Worm (Caenorhabditis elegans) whole organism, early embryonic: Measurements from ENCODE around the gene fipr-27.
A peak's percentile ranks its signal among the peaks of the same experiment; 100 is the strongest.
"Not testable (repeated sequence)": the region's sequence is repeated elsewhere in the genome, so short reads cannot be mapped to it uniquely, and the experiment has no call there.

Experiments used
- B0310.2 ChIP-seq: sonication (generic microtip); optimal IDR thresholded peaks from 2 replicates; lab custom pipeline; 2016; ENCODE audit warnings: mild to moderate bottlenecking, missing genetic modification characterization, missing compliant biosample characterization
- F13C5.2 ChIP-seq: sonication (generic microtip); optimal IDR thresholded peaks from 2 replicates; lab custom pipeline; 2017; ENCODE audit warnings: mild to moderate bottlenecking, missing genetic modification characterization, inconsistent platforms, missing compliant biosample characterization
- aly-1 ChIP-seq: sonication (generic microtip); optimal IDR thresholded peaks from 2 replicates; lab custom pipeline; 2016; ENCODE audit warnings: missing genetic modification characterization, missing compliant biosample characterization
- ama-1 ChIP-seq: fragments of 150-350 bp; optimal IDR thresholded peaks from 2 replicates; lab custom pipeline; 2014
- ceh-13 ChIP-seq: fragments of 200-800 bp; sonication (Bioruptor generic); optimal IDR thresholded peaks from 2 replicates; lab custom pipeline; 2018; ENCODE audit warnings: mild to moderate bottlenecking, missing genetic modification characterization, missing compliant biosample characterization
- ceh-36 ChIP-seq: sonication (generic microtip); optimal IDR thresholded peaks from 2 replicates; lab custom pipeline; 2016; ENCODE audit warnings: missing genetic modification characterization, inconsistent platforms, missing compliant biosample characterization
- ets-7 ChIP-seq: sonication (generic microtip); optimal IDR thresholded peaks from 2 replicates; lab custom pipeline; 2016; ENCODE audit warnings: missing genotype, missing genetic modification characterization, missing compliant biosample characterization
- flt-1 ChIP-seq: fragments of 200-800 bp; sonication (Bioruptor generic); IDR thresholded peaks from 2 replicates; pipeline ENCODE4 v1.3.6; 2022; ENCODE audit warnings: missing genetic modification characterization, missing compliant biosample characterization
- hmbx-1 ChIP-seq: sonication (generic microtip); optimal IDR thresholded peaks from 2 replicates; lab custom pipeline; 2016; ENCODE audit warnings: mild to moderate bottlenecking, missing genetic modification characterization, missing compliant biosample characterization
- hmg-4 ChIP-seq: fragments of 200-800 bp; sonication (Bioruptor generic); optimal IDR thresholded peaks from 2 replicates; lab custom pipeline; 2018; ENCODE audit warnings: mild to moderate bottlenecking, missing genetic modification characterization, missing compliant biosample characterization
- hnd-1 ChIP-seq: sonication (generic microtip); optimal IDR thresholded peaks from 2 replicates; lab custom pipeline; 2016; ENCODE audit warnings: missing genetic modification characterization, missing compliant biosample characterization
- pes-1 ChIP-seq: fragments of 200-800 bp; sonication (Bioruptor generic); IDR thresholded peaks from 2 replicates; pipeline ENCODE4 v1.3.6; 2022; ENCODE audit warnings: missing genetic modification reagents, missing genetic modification characterization, missing compliant biosample characterization
- scrt-1 ChIP-seq: fragments of 200-800 bp; sonication (Bioruptor generic); IDR thresholded peaks from 2 replicates; pipeline ENCODE4 v1.3.6; 2022; ENCODE audit warnings: missing genetic modification characterization, missing compliant biosample characterization
- sea-1 ChIP-seq: fragments of 200-800 bp; sonication (Bioruptor generic); conservative IDR thresholded peaks from 2 replicates; pipeline ENCODE4 v1.3.6; 2022; ENCODE audit warnings: missing genetic modification characterization, missing compliant biosample characterization
- tbx-11 ChIP-seq: fragments of 200-800 bp; sonication (Bioruptor generic); IDR thresholded peaks from 2 replicates; pipeline ENCODE4 v1.3.6; 2022; ENCODE audit warnings: missing genetic modification characterization, missing compliant biosample characterization
- tbx-37 ChIP-seq: fragments of 200-800 bp; sonication (Bioruptor generic); conservative IDR thresholded peaks from 2 replicates; pipeline ENCODE4 v1.3.6; 2022; ENCODE audit warnings: missing genetic modification reagents, missing genetic modification characterization, missing compliant biosample characterization
- tra-4 ChIP-seq: sonication (generic microtip); optimal IDR thresholded peaks from 2 replicates; lab custom pipeline; 2017; ENCODE audit warnings: missing genetic modification characterization, missing compliant biosample characterization

The fipr-27 gene

ce11 chrIV:16629815-16630214, 907 bp upstream of the fipr-27 start:
- TF ChIP-seq ceh-36 (tag; lab: Kevin White, UChicago) (no peak), B0310.2 (tag; lab: Kevin White, UChicago) (no peak), hnd-1 (no peak), F13C5.2 (tag; lab: Kevin White, UChicago) (no peak), ets-7 (no peak), tra-4 (no peak), scrt-1 (no peak), flt-1 (GFP tag; lab: Robert Waterston, UW) (no peak), ama-1 (lab: Kevin White, UChicago) (no peak), tbx-11 (GFP tag; lab: Robert Waterston, UW) (no peak), aly-1 (tag; lab: Kevin White, UChicago) (no peak), hmbx-1 (tag; lab: Kevin White, UChicago) (no peak)

- TF ChIP-seq ama-1 (lab: Kevin White, UChicago) (no peak), tbx-11 (GFP tag; lab: Robert Waterston, UW) (no peak), tbx-37 (GFP tag; lab: Robert Waterston, UW) (no peak), pes-1 (no peak), F13C5.2 (tag; lab: Kevin White, UChicago) (no peak), hmg-4 (GFP tag; lab: Kevin White, UChicago) (no peak), sea-1 (GFP tag; lab: Robert Waterston, UW) (no peak), aly-1 (tag; lab: Kevin White, UChicago) (no peak), B0310.2 (tag; lab: Kevin White, UChicago) (no peak), flt-1 (GFP tag; lab: Robert Waterston, UW) (no peak), tra-4 (no peak), scrt-1 (no peak), ets-7 (no peak), hmbx-1 (tag; lab: Kevin White, UChicago) (no peak), ceh-13 (GFP tag; lab: Kevin White, UChicago) (no peak)
These were observed 13.1 kb downstream of the fipr-27 start for ce11 chrIV:16643782-16644181.

- no peak for TF ChIP-seq tbx-11 (GFP tag; lab: Robert Waterston, UW)
- no peak for TF ChIP-seq ceh-36 (tag; lab: Kevin White, UChicago)
- no peak for TF ChIP-seq B0310.2 (tag; lab: Kevin White, UChicago)
- no peak for TF ChIP-seq sea-1 (GFP tag; lab: Robert Waterston, UW)
- no peak for TF ChIP-seq aly-1 (tag; lab: Kevin White, UChicago)
- no peak for TF ChIP-seq hmg-4 (GFP tag; lab: Kevin White, UChicago)
- no peak for TF ChIP-seq ets-7
- TF ChIP-seq ceh-13 (GFP tag; lab: Kevin White, UChicago): no peak
These were observed 14.9 kb downstream of the fipr-27 start for ce11 chrIV:16645492-16646191.

- not testable (repeated sequence) for TF ChIP-seq ama-1 (lab: Kevin White, UChicago); scrt-1; hnd-1
These were observed 15.4 kb downstream of the fipr-27 start, which contains the start of gene Y51H4A.13 for ce11 chrIV:16646192-16646544. Gene Y51H4A.13, minus strand, starts transcription at chrIV:16646373.

ce11 chrIV:16648414-16648813, 17.7 kb downstream of the fipr-27 start:
- 0 out of 2 replicates have a peak, but pooled peaks have one; percentile 8 for TF ChIP-seq pes-1

ce11 chrIV:16655783-16656182, 25.1 kb downstream of the fipr-27 start, which contains the start of gene set-26:
Gene set-26, minus strand, starts transcription at chrIV:16655883.
- TF ChIP-seq ama-1 (lab: Kevin White, UChicago); tra-4; B0310.2 (tag; lab: Kevin White, UChicago): not testable (repeated sequence)

- TF ChIP-seq F13C5.2 (tag; lab: Kevin White, UChicago): peak; percentile 58
- TF ChIP-seq ceh-36 (tag; lab: Kevin White, UChicago): no peak
- TF ChIP-seq hmg-4 (GFP tag; lab: Kevin White, UChicago): peak; percentile 7
- TF ChIP-seq pes-1: peak; percentile 25; the same call in 1 of the 2 replicates
These were observed 25.5 kb downstream of the fipr-27 start, which contains the start of gene tsr-2 for ce11 chrIV:16656232-16656631. Gene tsr-2, plus strand, starts transcription at chrIV:16656613.

ce11 chrIV:16657488-16657982, 26.8 kb downstream of the fipr-27 start:
- TF ChIP-seq tra-4 (no peak), ama-1 (lab: Kevin White, UChicago) (no peak), B0310.2 (tag; lab: Kevin White, UChicago) (no peak), ets-7 (no peak), tbx-11 (GFP tag; lab: Robert Waterston, UW) (no peak), hmbx-1 (tag; lab: Kevin White, UChicago) (no peak), ceh-13 (GFP tag; lab: Kevin White, UChicago) (no peak), sea-1 (GFP tag; lab: Robert Waterston, UW) (no peak)

- no peak for TF ChIP-seq sea-1 (GFP tag; lab: Robert Waterston, UW)
- TF ChIP-seq B0310.2 (tag; lab: Kevin White, UChicago): no peak
- TF ChIP-seq hmg-4 (GFP tag; lab: Kevin White, UChicago): no peak
- TF ChIP-seq tra-4: no peak
- no peak for TF ChIP-seq hmbx-1 (tag; lab: Kevin White, UChicago)
- TF ChIP-seq ets-7: no peak
- no peak for TF ChIP-seq aly-1 (tag; lab: Kevin White, UChicago)
- TF ChIP-seq tbx-11 (GFP tag; lab: Robert Waterston, UW): no peak
- no peak for TF ChIP-seq tbx-37 (GFP tag; lab: Robert Waterston, UW)
- no peak for TF ChIP-seq scrt-1
- TF ChIP-seq ceh-13 (GFP tag; lab: Kevin White, UChicago): no peak
- TF ChIP-seq F13C5.2 (tag; lab: Kevin White, UChicago): no peak
- TF ChIP-seq ama-1 (lab: Kevin White, UChicago): no peak
- no peak for TF ChIP-seq ceh-36 (tag; lab: Kevin White, UChicago)
- TF ChIP-seq flt-1 (GFP tag; lab: Robert Waterston, UW): no peak
- TF ChIP-seq pes-1: no peak
- TF ChIP-seq hnd-1: no peak
These were observed 28.0 kb downstream of the fipr-27 start for ce11 chrIV:16658731-16659130.
